Fruit fly (Drosophila melanogaster): Measurements from ENCODE around the gene CG14968.
A peak's percentile ranks its signal among the peaks of the same experiment; 100 is the strongest.

The CG14968 gene

dm6 chr3L:3305430-3305829, 2.5 kb upstream of the CG14968 start (continued):
- TF ChIP-seq dan (GFP tag; IDR thresholded peaks at IDR 0.05) (no peak), CG12942 (GFP tag; optimal IDR thresholded peaks at IDR 0.05) (peak; percentile 4), CG7357 (GFP tag; IDR thresholded peaks at IDR 0.05) (no peak), cato (GFP tag; optimal IDR thresholded peaks at IDR 0.05; ENCODE audit: borderline replicate concordance) (peak; percentile 31), Blimp-1 (GFP tag; optimal IDR thresholded peaks at IDR 0.05) (peak; percentile 68), Fer1 (GFP tag; optimal IDR thresholded peaks at IDR 0.05) (no peak), Dfd (GFP tag; optimal IDR thresholded peaks at IDR 0.05) (no peak), sqz (GFP tag; optimal IDR thresholded peaks at IDR 0.05) (no peak), CG11093 (GFP tag; IDR thresholded peaks at IDR 0.05) (no peak), Atf6 (GFP tag; IDR thresholded peaks at IDR 0.05) (peak; percentile 24; the same call in 1 of the 2 replicates), maf-S (GFP tag; optimal IDR thresholded peaks at IDR 0.05) (no peak), ro (GFP tag; IDR thresholded peaks at IDR 0.05) (no peak), Xbp1 (GFP tag; optimal IDR thresholded peaks at IDR 0.05) (peak; percentile 13), ems (GFP tag; optimal IDR thresholded peaks at IDR 0.05) (peak; percentile 12), D19A (tag; optimal IDR thresholded peaks at IDR 0.05) (no peak), CG1792 (GFP tag; optimal IDR thresholded peaks at IDR 0.05) (peak; percentile 58), org-1 (GFP tag; optimal IDR thresholded peaks at IDR 0.05) (peak; percentile 61), CG18764 (GFP tag; optimal IDR thresholded peaks at IDR 0.05) (peak; percentile 55), jigr1 (GFP tag; IDR thresholded peaks at IDR 0.05) (no peak), CG2678 (tag; optimal IDR thresholded peaks at IDR 0.05) (peak; percentile 60), CG8944 (GFP tag; optimal IDR thresholded peaks at IDR 0.05) (peak; percentile 42), CG7786 (GFP tag; optimal IDR thresholded peaks at IDR 0.05) (peak; percentile 17), CG17359 (tag; optimal IDR thresholded peaks at IDR 0.05) (no peak), CG17802 (tag; optimal IDR thresholded peaks at IDR 0.05) (no peak), CG11398 (GFP tag; optimal IDR thresholded peaks at IDR 0.05) (peak; percentile 35), CG14710 (tag; optimal IDR thresholded peaks at IDR 0.05) (peak; percentile 30), lmd (GFP tag; IDR thresholded peaks at IDR 0.05) (no peak), CG3838 (GFP tag; optimal IDR thresholded peaks at IDR 0.05) (peak; percentile 0), Bteb2 (GFP tag; optimal IDR thresholded peaks at IDR 0.05) (peak; percentile 35), al (GFP tag; IDR thresholded peaks at IDR 0.05) (no peak), CG2116 (GFP tag; optimal IDR thresholded peaks at IDR 0.05) (no peak), ci (GFP tag; IDR thresholded peaks at IDR 0.05) (peak; percentile 55; the same call in 2 of the 3 replicates), Sox102F (GFP tag; optimal IDR thresholded peaks at IDR 0.05) (peak; percentile 23), fd96Cb (tag; optimal IDR thresholded peaks at IDR 0.05) (peak; percentile 42), Lhr (GFP tag; optimal IDR thresholded peaks at IDR 0.05) (peak; percentile 1), CG4730 (GFP tag; IDR thresholded peaks at IDR 0.05) (no peak), danr (GFP tag; IDR thresholded peaks at IDR 0.05) (no peak), CG31441 (GFP tag; IDR thresholded peaks at IDR 0.05) (peak; percentile 16; the same call in 1 of the 2 replicates), BtbVII (GFP tag; optimal IDR thresholded peaks at IDR 0.05) (no peak), CG12769 (tag; optimal IDR thresholded peaks at IDR 0.05) (peak; percentile 75), NC2β (GFP tag; optimal IDR thresholded peaks at IDR 0.05) (peak; percentile 45), Sry-β (GFP tag; optimal IDR thresholded peaks at IDR 0.05) (peak; percentile 1), CG17328 (GFP tag; IDR thresholded peaks at IDR 0.05) (peak; percentile 19; the same call in 1 of the 2 replicates), CG11695 (GFP tag; IDR thresholded peaks at IDR 0.05) (0 out of 3 replicates have a peak, but pooled peaks have one; percentile 11), CG12219 (GFP tag; optimal IDR thresholded peaks at IDR 0.05) (peak; percentile 21), CG15073 (GFP tag; optimal IDR thresholded peaks at IDR 0.05) (no peak), CG15269 (tag; optimal IDR thresholded peaks at IDR 0.05) (peak; percentile 6), ara (GFP tag; IDR thresholded peaks at IDR 0.05) (0 out of 2 replicates have a peak, but pooled peaks have one; percentile 20), Oli (tag; optimal IDR thresholded peaks at IDR 0.05) (peak; percentile 26), CG2202 (tag; optimal IDR thresholded peaks at IDR 0.05) (peak; percentile 64), CG10462 (GFP tag; optimal IDR thresholded peaks at IDR 0.05) (peak; percentile 23)

All from whole organism, embryonic.